Worm (Caenorhabditis elegans) whole organism, L1 larva: Measurements from ENCODE around the gene mtss-1.
A peak's percentile ranks its signal among the peaks of the same experiment; 100 is the strongest.

Experiments used
- C04F5.9 ChIP-seq: sonication (generic microtip); optimal IDR thresholded peaks from 2 replicates; lab custom pipeline; 2016; ENCODE audit warnings: missing genetic modification characterization, missing compliant biosample characterization
- C16A3.4 ChIP-seq: fragments of 150-350 bp; optimal IDR thresholded peaks from 2 replicates; lab custom pipeline; 2014; ENCODE audit warnings: missing biosample characterization, missing genetic modification characterization
- Y116A8C.19 ChIP-seq: sonication (generic microtip); optimal IDR thresholded peaks from 2 replicates; lab custom pipeline; 2016; ENCODE audit warnings: missing compliant biosample characterization, missing genetic modification characterization, borderline replicate concordance
- aly-2 ChIP-seq: fragments of 150-350 bp; optimal IDR thresholded peaks from 2 replicates; lab custom pipeline; 2014; ENCODE audit warnings: missing biosample characterization, missing genetic modification characterization
- ceh-63 ChIP-seq: fragments of 200-800 bp; sonication (Bioruptor generic); optimal IDR thresholded peaks from 2 replicates; lab custom pipeline; 2018; ENCODE audit warnings: mild to moderate bottlenecking, missing genetic modification characterization, missing compliant biosample characterization
- ceh-82 ChIP-seq, 3 experiments: fragments of 150-350 bp in 1 of 3; sonication (generic microtip) in 2 of 3; optimal IDR thresholded peaks; 2 replicates each; lab custom pipeline; 2014 to 2017; ENCODE audit warnings: missing biosample characterization in 3 of 3, missing genetic modification characterization in 3 of 3
- ces-1 ChIP-seq: fragments of 150-350 bp; optimal IDR thresholded peaks from 2 replicates; lab custom pipeline; 2014; ENCODE audit warnings: missing biosample characterization, missing genetic modification reagents, missing genetic modification characterization
- efl-3 ChIP-seq: fragments of 200-800 bp; sonication (Bioruptor generic); optimal IDR thresholded peaks from 2 replicates; lab custom pipeline; 2018; ENCODE audit warnings: mild to moderate bottlenecking, missing genetic modification characterization, missing compliant biosample characterization
- elt-2 ChIP-seq: sonication (generic microtip); optimal IDR thresholded peaks from 2 replicates; lab custom pipeline; 2016; ENCODE audit warnings: missing genetic modification characterization, mild to moderate bottlenecking, inconsistent platforms, missing compliant biosample characterization, missing genetic modification reagents
- elt-3 ChIP-seq, 6 experiments: fragments of 150-350 bp in 1 of 6; sonication (generic microtip); optimal IDR thresholded peaks; 2 replicates each; lab custom pipeline; 2017 to 2018; ENCODE audit warnings: missing biosample characterization in 6 of 6, missing genetic modification characterization in 6 of 6, inconsistent platforms in 1 of 6
- ets-5 ChIP-seq: fragments of 200-800 bp; sonication (Bioruptor generic); IDR thresholded peaks from 2 replicates; pipeline ENCODE4 v1.3.6; 2022; ENCODE audit warnings: missing genetic modification characterization, missing compliant biosample characterization
- fkh-10 ChIP-seq: sonication (generic microtip); optimal IDR thresholded peaks from 2 replicates; lab custom pipeline; 2017; ENCODE audit warnings: missing biosample characterization, missing genetic modification reagents, missing genetic modification characterization
- fkh-4 ChIP-seq: sonication (generic microtip); optimal IDR thresholded peaks from 2 replicates; lab custom pipeline; 2016; ENCODE audit warnings: missing compliant biosample characterization, missing genetic modification characterization, borderline replicate concordance
- fkh-8 ChIP-seq: sonication (generic microtip); optimal IDR thresholded peaks from 2 replicates; lab custom pipeline; 2016; ENCODE audit warnings: mild to moderate bottlenecking, missing genetic modification characterization, missing compliant biosample characterization
- fos-1 ChIP-seq: fragments of 150-350 bp; optimal IDR thresholded peaks from 2 replicates; lab custom pipeline; 2014; ENCODE audit warnings: missing biosample characterization, missing genetic modification characterization
- hlh-17 ChIP-seq: fragments of 200-800 bp; sonication (Bioruptor generic); optimal IDR thresholded peaks from 2 replicates; lab custom pipeline; 2018; ENCODE audit warnings: missing genetic modification characterization, mild to moderate bottlenecking, missing compliant biosample characterization, moderate library complexity, borderline replicate concordance
- hpl-2 ChIP-seq: fragments of 150-350 bp; optimal IDR thresholded peaks from 2 replicates; lab custom pipeline; 2014; ENCODE audit warnings: missing biosample characterization, missing genetic modification reagents, missing genetic modification characterization
- isw-1 ChIP-seq: fragments of 200-800 bp; sonication (Bioruptor generic); IDR thresholded peaks from 2 replicates; pipeline ENCODE4 v1.3.6; 2022; ENCODE audit warnings: missing genetic modification characterization, missing compliant biosample characterization
- lin-13 ChIP-seq: fragments of 150-350 bp; optimal IDR thresholded peaks from 2 replicates; lab custom pipeline; 2014; ENCODE audit warnings: missing biosample characterization, missing genetic modification reagents, missing genetic modification characterization
- lin-14 ChIP-seq: fragments of 200-800 bp; sonication (Bioruptor generic); optimal IDR thresholded peaks from 2 replicates; lab custom pipeline; 2018; ENCODE audit warnings: mild to moderate bottlenecking, missing genetic modification characterization, moderate library complexity, missing compliant biosample characterization
- lin-15B ChIP-seq: fragments of 150-350 bp; sonication (generic microtip); optimal IDR thresholded peaks from 3 replicates; lab custom pipeline; 2014; ENCODE audit warnings: missing biosample characterization, missing genetic modification characterization
- lir-3 ChIP-seq: sonication (generic microtip); optimal IDR thresholded peaks from 2 replicates; lab custom pipeline; 2016; ENCODE audit warnings: mild to moderate bottlenecking, missing genetic modification characterization, moderate library complexity, missing compliant biosample characterization; ENCODE audit not compliant: poor library complexity
- lsy-2 ChIP-seq, 2 experiments: fragments of 150-350 bp; optimal IDR thresholded peaks; 2 replicates each; lab custom pipeline; 2014; ENCODE audit warnings: missing biosample characterization in 2 of 2, missing genetic modification characterization in 2 of 2
- mab-9 ChIP-seq: fragments of 200-800 bp; sonication (Bioruptor generic); IDR thresholded peaks from 2 replicates; pipeline ENCODE4 v1.3.6; 2022; ENCODE audit warnings: missing genetic modification reagents, missing genetic modification characterization, missing compliant biosample characterization
- nhr-12 ChIP-seq: sonication (generic microtip); optimal IDR thresholded peaks from 2 replicates; lab custom pipeline; 2017; ENCODE audit warnings: missing biosample characterization, missing genetic modification characterization
- nhr-19 ChIP-seq: fragments of 200-800 bp; sonication (Bioruptor generic); conservative IDR thresholded peaks from 2 replicates; pipeline ENCODE4 v1.3.6; 2022; ENCODE audit warnings: missing genetic modification characterization, missing compliant biosample characterization
- nhr-20 ChIP-seq: sonication (generic microtip); optimal IDR thresholded peaks from 2 replicates; lab custom pipeline; 2016; ENCODE audit warnings: mild to moderate bottlenecking, missing genetic modification characterization, missing compliant biosample characterization
- nhr-71 ChIP-seq: sonication (generic microtip); optimal IDR thresholded peaks from 2 replicates; lab custom pipeline; 2016; ENCODE audit warnings: mild to moderate bottlenecking, missing genetic modification characterization, moderate library complexity, missing compliant biosample characterization
- nhr-76 ChIP-seq: sonication (generic microtip); optimal IDR thresholded peaks from 2 replicates; lab custom pipeline; 2017; ENCODE audit warnings: missing biosample characterization, missing genetic modification characterization
- nhr-84 ChIP-seq: sonication (generic microtip); optimal IDR thresholded peaks from 2 replicates; lab custom pipeline; 2017; ENCODE audit warnings: missing biosample characterization, missing genetic modification characterization
- nhr-85 ChIP-seq: sonication (generic microtip); peaks from one replicate; lab custom pipeline; 2016; ENCODE audit warnings: missing genetic modification characterization, inconsistent platforms, missing compliant biosample characterization
- pqm-1 ChIP-seq: sonication (generic microtip); optimal IDR thresholded peaks from 3 replicates; lab custom pipeline; 2017; ENCODE audit warnings: missing biosample characterization, missing genetic modification characterization
- rnt-1 ChIP-seq: sonication (generic microtip); optimal IDR thresholded peaks from 2 replicates; lab custom pipeline; 2016; ENCODE audit warnings: mild to moderate bottlenecking, missing genetic modification characterization, moderate library complexity, missing compliant biosample characterization
- snu-23 ChIP-seq: sonication (generic microtip); optimal IDR thresholded peaks from 2 replicates; lab custom pipeline; 2016; ENCODE audit warnings: missing genetic modification characterization, missing compliant biosample characterization
- sox-4 ChIP-seq: sonication (generic microtip); optimal IDR thresholded peaks from 2 replicates; lab custom pipeline; 2016; ENCODE audit warnings: missing genetic modification characterization, missing compliant biosample characterization
- sup-37 ChIP-seq: fragments of 200-800 bp; sonication (Bioruptor generic); optimal IDR thresholded peaks from 2 replicates; lab custom pipeline; 2018; ENCODE audit warnings: mild to moderate bottlenecking, missing genetic modification characterization, missing compliant biosample characterization
- tbx-2 ChIP-seq: sonication (generic microtip); optimal IDR thresholded peaks from 2 replicates; lab custom pipeline; 2016; ENCODE audit warnings: missing genetic modification characterization, missing compliant biosample characterization
- tlp-1 ChIP-seq: fragments of 150-350 bp; optimal IDR thresholded peaks from 2 replicates; lab custom pipeline; 2014; ENCODE audit warnings: missing biosample characterization, missing genetic modification characterization
- unc-130 ChIP-seq: fragments of 150-350 bp; optimal IDR thresholded peaks from 2 replicates; lab custom pipeline; 2017; ENCODE audit warnings: missing biosample characterization, missing genetic modification characterization, inconsistent platforms
- ztf-11 ChIP-seq, 2 experiments: sonication (generic microtip); optimal IDR thresholded peaks; 2 replicates each; lab custom pipeline; 2016 to 2017; ENCODE audit warnings: missing genetic modification characterization in 2 of 2, missing biosample characterization in 1 of 2, missing compliant biosample characterization in 1 of 2

Gene mtss-1

DNA sequence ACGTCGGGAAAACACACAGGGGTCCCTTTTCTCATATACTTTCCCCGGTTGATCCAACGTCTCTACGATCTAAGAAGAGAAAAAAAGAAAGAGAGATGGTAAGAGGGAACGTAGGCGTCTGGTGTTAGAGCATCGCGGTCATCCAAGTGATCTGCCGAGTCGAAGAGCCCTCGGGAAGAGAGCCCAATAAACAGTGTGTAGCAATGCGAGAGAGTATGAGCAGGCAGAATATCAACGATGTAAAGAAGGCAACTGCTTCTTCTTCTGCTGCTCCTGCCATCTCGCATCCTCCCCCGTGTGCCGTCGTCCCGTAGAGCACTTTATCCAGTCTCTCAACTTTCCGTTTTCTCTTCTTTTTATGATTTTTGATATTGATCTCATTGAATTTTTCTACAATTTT lies 47.6 kb downstream of the mtss-1 start (continued):
- TF ChIP-seq nhr-76 (tag; lab: Kevin White, UChicago) (no peak), nhr-84 (no peak), hpl-2 (GFP tag; lab: Kevin White, UChicago) (no peak), nhr-12 (tag; lab: Kevin White, UChicago) (no peak), fos-1 (tag; lab: Kevin White, UChicago) (no peak), C16A3.4 (tag; lab: Kevin White, UChicago) (no peak), ceh-63 (GFP tag; lab: Kevin White, UChicago) (no peak), hlh-17 (GFP tag; lab: Kevin White, UChicago) (no peak), lsy-2 (tag; optimal IDR thresholded peaks at IDR 0.05; lab: Kevin White, UChicago) (peak in 1 of 2 experiments; percentile 40), lin-13 (GFP tag; lab: Kevin White, UChicago) (no peak), sup-37 (no peak), Y116A8C.19 (no peak), lin-14 (peak; percentile 67), sox-4 (tag; lab: Kevin White, UChicago) (no peak), tbx-2 (tag; lab: Kevin White, UChicago) (no peak), C04F5.9 (tag; lab: Kevin White, UChicago) (no peak), lir-3 (tag; lab: Kevin White, UChicago) (no peak), efl-3 (no peak), nhr-20 (peak; percentile 15), mab-9 (GFP tag; lab: Robert Waterston, UW) (no peak), rnt-1 (tag; lab: Kevin White, UChicago) (peak; percentile 56), tlp-1 (tag; lab: Kevin White, UChicago) (no peak), aly-2 (tag; lab: Kevin White, UChicago) (no peak), ets-5 (no peak), fkh-10 (GFP tag; lab: Kevin White, UChicago) (no peak), ces-1 (no peak), nhr-71 (tag; lab: Kevin White, UChicago) (peak; percentile 58), unc-130 (tag; lab: Kevin White, UChicago) (peak; percentile 36), elt-2 (tag; lab: Kevin White, UChicago) (no peak)

ce11 chrIII:8818599-8818998 lies 50.5 kb downstream of the mtss-1 start, which contains the start of gene pat-2:
Gene pat-2, plus strand, starts transcription at chrIII:8818899.
- TF ChIP-seq ceh-82 (tag; optimal IDR thresholded peaks at IDR 0.05; lab: Kevin White, UChicago) (no peak), C04F5.9 (tag; lab: Kevin White, UChicago) (no peak), ztf-11 (tag; optimal IDR thresholded peaks at IDR 0.05; lab: Kevin White, UChicago) (no peak), fkh-4 (tag; lab: Kevin White, UChicago) (no peak), mab-9 (GFP tag; lab: Robert Waterston, UW) (no peak), fkh-8 (tag; lab: Kevin White, UChicago) (no peak), pqm-1 (no peak), nhr-20 (no peak), nhr-85 (no peak), ets-5 (no peak), snu-23 (GFP tag; lab: Kevin White, UChicago) (no peak), fos-1 (tag; lab: Kevin White, UChicago) (no peak), tlp-1 (tag; lab: Kevin White, UChicago) (no peak), elt-3 (tag; optimal IDR thresholded peaks at IDR 0.05; lab: Kevin White, UChicago) (no peak), lir-3 (tag; lab: Kevin White, UChicago) (no peak), nhr-19 (GFP tag; lab: Robert Waterston, UW) (no peak), isw-1 (GFP tag; lab: Robert Waterston, UW) (no peak), lin-15B (tag; lab: Kevin White, UChicago) (no peak), hlh-17 (GFP tag; lab: Kevin White, UChicago) (no peak), lin-13 (GFP tag; lab: Kevin White, UChicago) (no peak)
- TF ChIP-seq, all 84 proteins: peak for 0
